Worm (Caenorhabditis elegans) whole organism, L4 larva: ENCODE measurements around the gene nhr-88.
A peak's percentile ranks its signal among the peaks of the same experiment; 100 is the strongest.

Experiments
- F10B5.3 ChIP-seq: sonication (generic microtip); optimal IDR thresholded peaks from 2 replicates; lab custom pipeline; 2016; ENCODE audit warnings: mild to moderate bottlenecking, missing genetic modification characterization, missing compliant biosample characterization
- F37D6.2 ChIP-seq: sonication (generic microtip); optimal IDR thresholded peaks from 2 replicates; lab custom pipeline; 2016; ENCODE audit warnings: mild to moderate bottlenecking, missing genetic modification characterization, missing compliant biosample characterization
- T20F7.1 ChIP-seq: fragments of 200-800 bp; sonication (Bioruptor generic); optimal IDR thresholded peaks from 2 replicates; lab custom pipeline; 2018; ENCODE audit warnings: mild to moderate bottlenecking, missing genetic modification characterization, missing compliant biosample characterization
- ZK337.2 ChIP-seq: fragments of 200-800 bp; sonication (Bioruptor generic); IDR thresholded peaks from 2 replicates; pipeline ENCODE4 v1.3.6; 2022; ENCODE audit warnings: missing genetic modification reagents, missing genetic modification characterization, missing compliant biosample characterization
- aha-1 ChIP-seq: fragments of 150-350 bp; peaks from one replicate; lab custom pipeline; 2014; ENCODE audit warnings: missing biosample characterization, missing genetic modification characterization
- aly-2 ChIP-seq: sonication (generic microtip); optimal IDR thresholded peaks from 2 replicates; lab custom pipeline; 2018; ENCODE audit warnings: missing biosample characterization, missing genetic modification characterization
- ama-1 ChIP-seq: fragments of 150-350 bp; optimal IDR thresholded peaks from 2 replicates; lab custom pipeline; 2014; ENCODE audit warnings: inconsistent platforms, mixed read lengths
- attf-4 ChIP-seq: sonication (generic microtip); optimal IDR thresholded peaks from 3 replicates; lab custom pipeline; 2017; ENCODE audit warnings: missing biosample characterization, missing genetic modification characterization
- ceh-20 ChIP-seq: fragments of 200-800 bp; sonication (Bioruptor generic); IDR thresholded peaks from 2 replicates; pipeline ENCODE4 v1.3.6; 2022; ENCODE audit warnings: missing genetic modification reagents, missing genetic modification characterization, missing compliant biosample characterization
- ceh-62 ChIP-seq: sonication (generic microtip); optimal IDR thresholded peaks from 2 replicates; lab custom pipeline; 2017; ENCODE audit warnings: missing biosample characterization, missing genetic modification characterization
- cey-2 ChIP-seq: sonication (generic microtip); optimal IDR thresholded peaks from 3 replicates; lab custom pipeline; 2017; ENCODE audit warnings: missing genetic modification characterization, mild to moderate bottlenecking, missing compliant biosample characterization, antibody characterized with exemption, borderline replicate concordance; ENCODE audit not compliant: insufficient read depth
- daf-12 ChIP-seq: fragments of 150-350 bp; optimal IDR thresholded peaks from 2 replicates; lab custom pipeline; 2014; ENCODE audit warnings: missing biosample characterization, missing genetic modification reagents, missing genetic modification characterization
- daf-16 ChIP-seq, 3 experiments: sonication (generic microtip); optimal IDR thresholded peaks; 2 replicates each; lab custom pipeline; 2016 to 2017; ENCODE audit warnings: missing genetic modification characterization in 3 of 3, missing genetic modification reagents in 3 of 3, mild to moderate bottlenecking in 2 of 3, missing compliant biosample characterization in 2 of 3, missing biosample characterization in 1 of 3, moderate library complexity in 1 of 3
- daf-19 ChIP-seq: fragments of 200-800 bp; sonication (Bioruptor generic); conservative IDR thresholded peaks from 2 replicates; pipeline ENCODE4 v1.3.6; 2022; ENCODE audit warnings: missing genetic modification characterization, missing compliant biosample characterization
- dmd-6 ChIP-seq: fragments of 200-800 bp; sonication (Bioruptor generic); IDR thresholded peaks from 2 replicates; pipeline ENCODE4 v1.3.6; 2022; ENCODE audit warnings: missing genetic modification reagents, missing genetic modification characterization, missing compliant biosample characterization
- dpl-1 ChIP-seq: fragments of 150-350 bp; optimal IDR thresholded peaks from 2 replicates; lab custom pipeline; 2014; ENCODE audit warnings: missing biosample characterization, missing genetic modification reagents, missing genetic modification characterization
- duxl-1 ChIP-seq: sonication (generic microtip); optimal IDR thresholded peaks from 2 replicates; lab custom pipeline; 2016; ENCODE audit warnings: mild to moderate bottlenecking, missing genetic modification characterization, moderate library complexity, missing compliant biosample characterization; ENCODE audit not compliant: poor library complexity
- dve-1 ChIP-seq: sonication (generic microtip); optimal IDR thresholded peaks from 2 replicates; lab custom pipeline; 2017; ENCODE audit warnings: antibody characterized with exemption, mild to moderate bottlenecking, missing genetic modification characterization, missing compliant biosample characterization; ENCODE audit not compliant: insufficient read depth
- egl-27 ChIP-seq: sonication (generic microtip); optimal IDR thresholded peaks from 3 replicates; lab custom pipeline; 2017; ENCODE audit warnings: missing biosample characterization, missing genetic modification reagents, missing genetic modification characterization
- gei-8 ChIP-seq: fragments of 200-800 bp; sonication (Bioruptor generic); optimal IDR thresholded peaks from 2 replicates; lab custom pipeline; 2018; ENCODE audit warnings: mild to moderate bottlenecking, missing genetic modification characterization, missing compliant biosample characterization
- jun-1 ChIP-seq: fragments of 150-350 bp; optimal IDR thresholded peaks from 2 replicates; lab custom pipeline; 2014; ENCODE audit warnings: missing biosample characterization, missing genetic modification reagents, missing genetic modification characterization
- lim-7 ChIP-seq: fragments of 200-800 bp; sonication (Bioruptor generic); IDR thresholded peaks from 2 replicates; pipeline ENCODE4 v1.3.6; 2022; ENCODE audit warnings: missing genetic modification characterization, missing compliant biosample characterization
- lin-15B ChIP-seq: fragments of 150-350 bp; sonication (generic microtip); optimal IDR thresholded peaks from 3 replicates; lab custom pipeline; 2014; ENCODE audit warnings: missing biosample characterization, missing genetic modification characterization
- lin-38 ChIP-seq: fragments of 200-800 bp; sonication (Bioruptor generic); IDR thresholded peaks from 2 replicates; pipeline ENCODE4 v1.3.6; 2022; ENCODE audit warnings: missing genetic modification reagents, missing genetic modification characterization, missing compliant biosample characterization
- lsy-2 ChIP-seq, 2 experiments: fragments of 150-350 bp in 1 of 2; sonication (generic microtip) in 1 of 2; optimal IDR thresholded peaks; 2 replicates each; lab custom pipeline; 2014 to 2017; ENCODE audit warnings: missing biosample characterization in 2 of 2, missing genetic modification characterization in 2 of 2
- mdl-1 ChIP-seq, 2 experiments: fragments of 150-350 bp in 1 of 2; sonication (generic microtip) in 1 of 2; optimal IDR thresholded peaks; 2 replicates each; lab custom pipeline; 2014 to 2017; ENCODE audit warnings: missing biosample characterization in 2 of 2, missing genetic modification characterization in 2 of 2
- mdt-29 ChIP-seq: fragments of 200-800 bp; sonication (Bioruptor generic); IDR thresholded peaks from 2 replicates; pipeline ENCODE4 v1.3.6; 2022; ENCODE audit warnings: missing genetic modification reagents, missing genetic modification characterization, missing compliant biosample characterization
- mxl-2 ChIP-seq: fragments of 200-800 bp; sonication (Bioruptor generic); conservative IDR thresholded peaks from 2 replicates; pipeline ENCODE4 v1.3.6; 2022; ENCODE audit warnings: missing genetic modification reagents, missing genetic modification characterization, missing compliant biosample characterization
- mxl-3 ChIP-seq: fragments of 200-800 bp; sonication (Bioruptor generic); optimal IDR thresholded peaks from 2 replicates; lab custom pipeline; 2018; ENCODE audit warnings: mild to moderate bottlenecking, missing genetic modification characterization, missing compliant biosample characterization
- nhr-10 ChIP-seq: fragments of 150-350 bp; optimal IDR thresholded peaks from 2 replicates; lab custom pipeline; 2014; ENCODE audit warnings: missing biosample characterization, missing genetic modification characterization
- nhr-102 ChIP-seq: sonication (generic microtip); optimal IDR thresholded peaks from 2 replicates; lab custom pipeline; 2016; ENCODE audit warnings: mild to moderate bottlenecking, missing genetic modification characterization, moderate library complexity, missing compliant biosample characterization
- nhr-11 ChIP-seq: fragments of 150-350 bp; optimal IDR thresholded peaks from 2 replicates; lab custom pipeline; 2014; ENCODE audit warnings: missing biosample characterization, missing genetic modification characterization
- nhr-25 ChIP-seq: sonication (generic microtip); optimal IDR thresholded peaks from 2 replicates; lab custom pipeline; 2017; ENCODE audit warnings: missing genetic modification characterization, mild to moderate bottlenecking, missing compliant biosample characterization, antibody characterized with exemption, moderate library complexity, borderline replicate concordance; ENCODE audit not compliant: insufficient read depth
- nhr-41 ChIP-seq: fragments of 200-800 bp; sonication (Bioruptor generic); IDR thresholded peaks from 2 replicates; pipeline ENCODE4 v1.3.6; 2022; ENCODE audit warnings: missing genetic modification reagents, missing genetic modification characterization, missing compliant biosample characterization
- nhr-48 ChIP-seq: sonication (generic microtip); optimal IDR thresholded peaks from 2 replicates; lab custom pipeline; 2016; ENCODE audit warnings: mild to moderate bottlenecking, missing genetic modification characterization, missing compliant biosample characterization
- nhr-77 ChIP-seq: fragments of 150-350 bp; optimal IDR thresholded peaks from 2 replicates; lab custom pipeline; 2014; ENCODE audit warnings: missing biosample characterization, missing genetic modification characterization
- php-3 ChIP-seq: fragments of 200-800 bp; sonication (Bioruptor generic); IDR thresholded peaks from 2 replicates; pipeline ENCODE4 v1.3.6; 2022; ENCODE audit warnings: missing genetic modification reagents, missing genetic modification characterization, missing compliant biosample characterization
- pqm-1 ChIP-seq: sonication (generic microtip); optimal IDR thresholded peaks from 2 replicates; lab custom pipeline; 2017; ENCODE audit warnings: missing biosample characterization, missing genetic modification characterization
- rbr-2 ChIP-seq: sonication (generic microtip); optimal IDR thresholded peaks from 2 replicates; lab custom pipeline; 2016; ENCODE audit warnings: missing genotype, missing genetic modification characterization, missing compliant biosample characterization
- sdz-12 ChIP-seq: fragments of 200-800 bp; sonication (Bioruptor generic); optimal IDR thresholded peaks from 2 replicates; lab custom pipeline; 2018; ENCODE audit warnings: mild to moderate bottlenecking, missing genetic modification characterization, missing compliant biosample characterization
- skn-1 ChIP-seq: fragments of 150-350 bp; optimal IDR thresholded peaks from 2 replicates; lab custom pipeline; 2014; ENCODE audit warnings: missing biosample characterization, missing genetic modification characterization
- snpc-1.2 ChIP-seq: fragments of 200-800 bp; sonication (Bioruptor generic); IDR thresholded peaks from 2 replicates; pipeline ENCODE4 v1.3.6; 2022; ENCODE audit warnings: missing genetic modification reagents, missing genetic modification characterization, missing compliant biosample characterization
- spr-3 ChIP-seq: fragments of 200-800 bp; sonication (Bioruptor generic); optimal IDR thresholded peaks from 2 replicates; lab custom pipeline; 2018; ENCODE audit warnings: mild to moderate bottlenecking, missing genetic modification characterization, missing compliant biosample characterization
- tag-97 ChIP-seq: fragments of 200-800 bp; sonication (Bioruptor generic); IDR thresholded peaks from 2 replicates; pipeline ENCODE4 v1.3.6; 2022; ENCODE audit warnings: missing genetic modification characterization, missing compliant biosample characterization
- unc-39 ChIP-seq: sonication (generic microtip); optimal IDR thresholded peaks from 2 replicates; lab custom pipeline; 2017; ENCODE audit warnings: missing biosample characterization, missing genetic modification characterization
- zag-1 ChIP-seq: fragments of 150-350 bp; optimal IDR thresholded peaks from 2 replicates; lab custom pipeline; 2014; ENCODE audit warnings: missing biosample characterization, missing genetic modification characterization
- zip-11 ChIP-seq: fragments of 200-800 bp; sonication (Bioruptor generic); IDR thresholded peaks from 2 replicates; pipeline ENCODE4 v1.3.6; 2022; ENCODE audit warnings: missing genetic modification characterization, missing compliant biosample characterization
- ztf-7 ChIP-seq: fragments of 150-350 bp; optimal IDR thresholded peaks from 2 replicates; lab custom pipeline; 2014; ENCODE audit warnings: missing biosample characterization, missing genetic modification characterization

The nhr-88 gene

DNA sequence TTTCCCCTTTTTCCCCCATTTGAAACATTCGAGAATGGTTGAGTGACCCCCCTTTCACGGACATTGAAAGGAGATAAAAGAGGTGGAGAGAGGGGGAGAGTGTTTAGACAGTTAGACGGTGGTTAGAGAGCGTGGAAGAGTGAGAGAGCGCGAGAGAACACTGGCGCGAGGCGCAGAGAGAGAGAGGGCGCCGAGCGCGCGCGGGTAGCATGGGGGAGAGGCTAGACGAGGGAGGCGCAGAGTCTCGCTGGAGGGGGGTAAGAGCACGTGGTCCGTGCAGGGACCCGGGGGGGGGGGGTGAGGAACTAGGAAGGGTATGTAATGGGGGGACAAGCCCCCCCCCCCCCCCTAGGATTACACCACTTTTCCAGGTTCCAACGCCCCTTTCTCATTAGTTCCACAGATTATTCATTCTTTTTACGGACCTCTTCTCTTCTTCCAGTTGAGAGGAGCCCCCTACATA, 2.5 kb upstream of the nhr-88 start (continued):
- TF ChIP-seq daf-19 (GFP tag; lab: Robert Waterston, UW) (no peak), aha-1 (tag; lab: Kevin White, UChicago) (peak; percentile 99), T20F7.1 (GFP tag; lab: Kevin White, UChicago) (peak; percentile 85), aly-2 (tag; lab: Kevin White, UChicago) (no peak), gei-8 (GFP tag; lab: Kevin White, UChicago) (peak; percentile 98), zag-1 (peak; percentile 54), snpc-1.2 (GFP tag; lab: Robert Waterston, UW) (peak; percentile 58; the same call in 1 of the 2 replicates), nhr-41 (GFP tag; lab: Robert Waterston, UW) (peak; percentile 97), ceh-62 (tag; lab: Kevin White, UChicago) (no peak), dve-1 (peak; percentile 98), mdt-29 (GFP tag; lab: Robert Waterston, UW) (peak; percentile 95), unc-39 (tag; lab: Kevin White, UChicago) (no peak), spr-3 (GFP tag; lab: Kevin White, UChicago) (peak; percentile 91), F10B5.3 (peak; percentile 6), pqm-1 (tag; lab: Kevin White, UChicago) (peak; percentile 31), nhr-10 (tag; lab: Kevin White, UChicago) (peak; percentile 73), attf-4 (no peak), ztf-7 (tag; lab: Kevin White, UChicago) (no peak), rbr-2 (tag; lab: Kevin White, UChicago) (peak; percentile 81), ama-1 (lab: Kevin White, UChicago) (peak; percentile 41), nhr-48 (tag; lab: Kevin White, UChicago) (peak; percentile 89), egl-27 (tag; lab: Kevin White, UChicago) (no peak), jun-1 (tag; lab: Kevin White, UChicago) (peak; percentile 91), ZK337.2 (GFP tag; lab: Robert Waterston, UW) (0 out of 2 replicates have a peak, but pooled peaks have one; percentile 6), F37D6.2 (tag; lab: Kevin White, UChicago) (peak; percentile 81), daf-12 (tag; lab: Kevin White, UChicago) (no peak), lim-7 (GFP tag; lab: Robert Waterston, UW) (peak; percentile 63; the same call in 1 of the 2 replicates), duxl-1 (tag; lab: Kevin White, UChicago) (peak; percentile 92), tag-97 (GFP tag; lab: Robert Waterston, UW) (peak; percentile 81; the same call in 1 of the 2 replicates), zip-11 (GFP tag; lab: Robert Waterston, UW) (no peak)

DNA sequence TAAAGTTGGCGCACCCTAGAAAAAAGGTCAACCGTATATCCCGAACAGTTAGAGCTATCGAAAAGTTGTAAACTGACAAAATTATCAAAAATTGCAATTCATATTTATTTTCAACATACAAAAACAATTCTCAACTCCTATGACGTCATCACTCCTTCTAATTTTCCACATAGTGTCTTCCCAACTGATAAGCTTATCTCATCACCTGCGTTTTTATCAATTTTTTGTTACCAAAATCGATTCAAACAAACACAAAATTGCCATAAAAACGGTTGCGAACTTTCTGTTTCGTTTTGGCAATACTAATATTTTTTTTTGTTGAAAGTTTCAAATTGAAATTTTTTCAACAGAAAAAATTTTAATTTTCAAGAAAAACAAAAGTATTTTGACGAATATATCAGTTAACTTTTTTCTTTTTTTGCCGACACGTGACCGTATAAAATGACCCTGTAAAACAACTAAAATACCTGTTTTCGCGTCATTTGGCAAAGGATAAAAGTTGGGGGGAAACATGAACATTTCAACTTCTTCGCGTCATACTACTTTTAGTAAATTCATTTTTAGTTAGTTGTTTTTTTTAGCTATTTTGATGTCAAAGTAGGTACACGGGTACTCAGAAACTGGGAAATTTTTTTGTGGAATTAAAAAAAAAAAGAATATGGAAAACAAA, 743 bp upstream of the nhr-88 start:
- TF ChIP-seq ceh-20 (GFP tag; lab: Robert Waterston, UW) (no peak), nhr-77 (tag; lab: Kevin White, UChicago) (peak; percentile 65), rbr-2 (tag; lab: Kevin White, UChicago) (no peak), gei-8 (GFP tag; lab: Kevin White, UChicago) (no peak), snpc-1.2 (GFP tag; lab: Robert Waterston, UW) (no peak), dpl-1 (peak; percentile 3), lsy-2 (tag; optimal IDR thresholded peaks at IDR 0.05; lab: Kevin White, UChicago) (peak in 1 of 2 experiments; percentile 4), lin-38 (GFP tag; lab: Robert Waterston, UW) (no peak), nhr-25 (tag; lab: Kevin White, UChicago) (no peak), php-3 (GFP tag; lab: Robert Waterston, UW) (peak; percentile 39; the same call in 1 of the 2 replicates), nhr-102 (tag; lab: Kevin White, UChicago) (no peak), lin-15B (tag; lab: Kevin White, UChicago) (no peak), mdl-1 (tag; optimal IDR thresholded peaks at IDR 0.05; lab: Kevin White, UChicago) (peak in 1 of 2 experiments; percentile 12), egl-27 (tag; lab: Kevin White, UChicago) (no peak), dmd-6 (GFP tag; lab: Robert Waterston, UW) (peak; percentile 89), nhr-11 (tag; lab: Kevin White, UChicago) (no peak), skn-1 (no peak), duxl-1 (tag; lab: Kevin White, UChicago) (no peak), mxl-3 (GFP tag; lab: Kevin White, UChicago) (peak; percentile 2), cey-2 (tag; lab: Kevin White, UChicago) (no peak), daf-16 (GFP tag; optimal IDR thresholded peaks at IDR 0.05; lab: Kevin White, UChicago) (no peak), daf-16 (tag; optimal IDR thresholded peaks at IDR 0.05; lab: Kevin White, UChicago) (peak; percentile 84), unc-39 (tag; lab: Kevin White, UChicago) (no peak), sdz-12 (no peak), zip-11 (GFP tag; lab: Robert Waterston, UW) (no peak), mxl-2 (GFP tag; lab: Robert Waterston, UW) (no peak)
